Worm (Caenorhabditis elegans) whole organism, L4/young adult: ENCODE data around the gene glp-1.

Experiments
- W03F9.2 ChIP-seq: fragments of 150-350 bp; optimal IDR thresholded peaks from 2 replicates; lab custom pipeline; 2014; ENCODE audit warnings: missing biosample characterization, missing genetic modification characterization
- dao-5 ChIP-seq: sonication (generic microtip); optimal IDR thresholded peaks from 2 replicates; lab custom pipeline; 2016; ENCODE audit warnings: missing genotype, missing genetic modification characterization, moderate library complexity, missing compliant biosample characterization
- him-1 ChIP-seq: sonication (generic microtip); optimal IDR thresholded peaks from 2 replicates; lab custom pipeline; 2016; ENCODE audit warnings: missing genotype, missing genetic modification reagents, missing genetic modification characterization, missing compliant biosample characterization

glp-1 gene

DNA sequence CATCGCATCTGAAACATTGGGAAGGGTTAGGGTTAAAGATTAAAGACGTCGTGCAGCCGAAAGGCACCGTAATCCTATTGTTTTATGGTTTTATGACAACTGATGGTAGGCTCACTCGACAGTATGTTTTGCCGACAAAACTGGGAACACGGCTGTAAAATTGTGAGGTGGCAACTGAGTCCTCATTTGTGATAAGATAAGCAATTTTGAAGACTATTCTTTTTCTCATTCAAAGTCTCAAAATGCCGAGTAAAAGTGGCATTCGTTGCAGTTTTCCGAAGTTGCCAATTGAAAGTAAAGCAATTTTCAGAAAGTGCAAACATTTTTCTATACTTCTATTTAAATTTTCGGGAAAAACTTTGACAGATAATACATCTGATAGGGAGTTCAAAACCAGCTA is 22.3 kb upstream of the glp-1 start:
- no peak for TF ChIP-seq W03F9.2 (tag; lab: Kevin White, UChicago)
- TF ChIP-seq him-1 (tag; lab: Kevin White, UChicago), result no peak
- TF ChIP-seq dao-5, result no peak

DNA sequence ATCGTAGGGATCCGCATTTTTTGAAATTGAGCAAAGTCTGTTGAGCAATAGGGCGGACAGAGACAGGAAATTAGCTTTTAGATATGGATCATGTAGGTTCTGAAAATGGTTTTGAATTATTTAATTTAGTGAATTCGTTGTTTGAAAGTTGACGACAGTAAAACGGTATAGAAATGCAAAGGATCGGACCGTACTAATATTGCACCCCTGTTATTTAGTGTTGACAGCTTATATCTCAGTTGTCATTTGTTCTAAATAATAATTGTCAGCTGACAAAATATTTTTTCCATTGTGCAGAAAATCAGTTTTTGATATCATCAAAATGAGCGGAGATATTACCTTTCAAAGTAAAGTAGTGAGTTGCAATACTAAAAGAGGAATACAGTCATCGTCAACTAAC is 20.7 kb upstream of the glp-1 start, which contains the start of gene lin-12:
Gene lin-12, minus strand, starts transcription at position 101 of the 400 bp plus-strand sequence.
- TF ChIP-seq him-1 (tag; lab: Kevin White, UChicago), result no peak
- TF ChIP-seq W03F9.2 (tag; lab: Kevin White, UChicago), result no peak
- TF ChIP-seq dao-5, result no peak

DNA sequence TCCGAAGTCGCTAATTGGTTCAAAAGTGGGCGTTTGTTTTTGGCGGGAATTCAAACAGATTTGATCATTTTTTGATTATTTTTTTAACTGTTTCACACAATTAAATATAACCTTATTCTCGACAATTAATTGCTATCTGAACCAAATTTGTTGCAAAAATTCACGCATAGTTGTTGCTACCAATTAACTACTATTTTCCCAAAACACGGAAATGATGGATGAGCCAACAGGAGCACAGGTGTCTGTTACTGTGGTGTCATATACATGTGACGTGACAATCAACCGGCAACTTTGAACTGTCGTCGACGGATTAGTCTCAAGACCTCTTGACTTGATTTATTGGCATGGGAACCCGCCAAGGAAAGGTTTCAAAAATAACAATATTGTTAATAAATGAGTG is 19.3 kb upstream of the glp-1 start:
- TF ChIP-seq him-1 (tag; lab: Kevin White, UChicago), result no peak
- no peak for TF ChIP-seq W03F9.2 (tag; lab: Kevin White, UChicago)
- no peak for TF ChIP-seq dao-5

DNA sequence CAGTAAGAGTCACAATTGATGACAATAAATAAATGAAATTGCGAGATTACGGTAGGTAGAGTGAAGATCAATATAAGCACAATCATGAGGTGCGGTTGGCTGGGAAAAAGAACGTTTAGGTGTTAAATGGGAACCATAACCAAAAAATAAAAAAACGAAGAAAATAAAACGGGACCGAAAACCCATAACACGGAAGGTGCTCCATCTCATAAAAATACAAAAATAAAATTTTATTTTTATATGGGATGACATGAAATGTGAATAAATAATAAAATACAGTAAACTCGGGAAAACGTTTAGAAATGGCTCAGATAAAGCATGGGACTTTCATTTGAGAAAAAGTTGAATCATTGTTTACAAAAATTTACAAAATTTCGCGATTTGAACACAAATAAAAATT is 16.5 kb upstream of the glp-1 start, which contains the start of gene F02A9.7:
Gene F02A9.7, minus strand, starts transcription at position 101 of the 400 bp plus-strand sequence.
- TF ChIP-seq dao-5 (no peak), W03F9.2 (tag; lab: Kevin White, UChicago) (no peak), him-1 (tag; lab: Kevin White, UChicago) (no peak)

DNA sequence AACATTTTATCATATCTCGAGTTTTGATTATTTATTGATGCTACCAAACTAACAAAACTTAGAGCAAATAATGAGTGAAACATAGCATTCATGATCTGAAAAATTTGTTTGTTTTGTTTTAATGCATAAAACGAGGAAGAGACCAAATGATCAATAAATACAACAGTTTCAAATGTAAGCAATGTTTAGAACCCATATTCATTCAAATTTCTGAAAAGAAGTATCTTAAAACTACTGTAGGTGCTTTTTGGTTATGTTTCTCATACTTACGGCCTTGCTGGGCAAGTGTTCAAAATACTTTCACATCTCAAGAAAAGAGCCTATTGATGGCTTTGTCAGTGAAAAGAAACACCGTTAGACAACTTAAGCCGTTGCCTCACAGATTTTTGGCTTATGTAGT is 14.3 kb upstream of the glp-1 start, which contains the start of gene F02A9.1:
Gene F02A9.1, minus strand, starts transcription at position 101 of the 400 bp plus-strand sequence.
- TF ChIP-seq him-1 (tag; lab: Kevin White, UChicago), result no peak
- TF ChIP-seq W03F9.2 (tag; lab: Kevin White, UChicago), result no peak
- no peak for TF ChIP-seq dao-5

DNA sequence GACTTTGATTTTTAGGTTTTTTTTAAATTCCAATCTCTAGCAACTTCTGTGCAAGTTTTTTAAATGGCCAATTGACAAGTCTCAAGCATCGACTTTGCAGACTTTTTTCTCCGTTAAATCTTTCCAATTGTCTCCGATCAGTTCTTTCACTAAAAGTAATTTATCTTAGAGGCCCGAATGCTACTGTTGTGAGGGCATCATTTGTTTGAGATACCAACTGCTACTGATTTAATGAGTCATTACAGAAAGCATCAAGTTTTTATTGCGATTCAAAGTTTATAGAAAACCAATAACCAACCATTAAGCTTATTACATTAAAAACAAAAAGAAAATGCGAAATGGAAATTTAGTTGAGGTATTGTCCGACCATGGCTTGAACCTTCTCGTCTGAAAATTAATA is 11.9 kb upstream of the glp-1 start:
- no peak for TF ChIP-seq W03F9.2 (tag; lab: Kevin White, UChicago)

DNA sequence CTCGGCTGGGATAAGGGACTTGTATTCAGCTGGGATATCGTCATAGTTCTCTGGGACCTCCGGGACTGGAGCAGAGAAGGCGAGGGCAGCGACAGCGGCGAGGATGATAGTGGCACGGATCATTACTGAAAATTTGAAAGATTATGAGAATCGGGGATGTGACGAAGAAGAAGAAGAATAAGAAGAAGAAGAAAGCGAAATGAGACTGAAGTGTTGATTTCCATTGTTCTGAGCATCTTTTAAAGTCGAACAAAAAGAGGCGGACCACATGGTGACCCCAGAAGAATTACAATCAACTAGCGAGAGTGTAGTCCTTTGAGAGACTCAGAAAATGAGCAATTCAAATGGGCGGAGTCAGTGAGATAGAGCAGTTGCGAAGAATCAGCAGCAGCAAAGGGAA is 11.0 kb upstream of the glp-1 start, which contains the start of gene far-1:
Gene far-1, minus strand, starts transcription at position 125 of the 400 bp plus-strand sequence.
- TF ChIP-seq him-1 (tag; lab: Kevin White, UChicago), result no peak
- TF ChIP-seq W03F9.2 (tag; lab: Kevin White, UChicago), result no peak
- no peak for TF ChIP-seq dao-5

DNA sequence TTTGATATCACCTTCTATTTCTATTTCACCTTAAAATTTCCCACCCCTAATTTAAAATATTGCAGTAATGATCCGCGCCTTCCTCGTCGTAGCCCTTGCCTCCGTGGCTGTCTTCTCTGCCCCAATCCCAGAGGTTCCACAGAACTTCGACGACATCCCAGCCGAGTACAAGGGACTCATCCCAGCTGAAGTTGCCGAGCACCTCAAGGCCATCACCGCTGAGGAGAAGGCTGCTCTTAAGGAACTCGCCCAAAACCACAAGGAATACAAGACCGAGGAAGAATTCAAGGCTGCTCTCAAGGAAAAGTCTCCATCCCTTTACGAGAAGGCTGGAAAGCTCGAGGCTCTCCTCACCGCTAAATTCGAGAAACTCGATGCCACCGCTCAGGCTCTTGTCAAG is 10.3 kb upstream of the glp-1 start, which contains the start of gene far-2:
Gene far-2, plus strand, starts transcription at position 66 of the 400 bp plus-strand sequence.
- TF ChIP-seq him-1 (tag; lab: Kevin White, UChicago) (no peak), dao-5 (no peak), W03F9.2 (tag; lab: Kevin White, UChicago) (no peak)

DNA sequence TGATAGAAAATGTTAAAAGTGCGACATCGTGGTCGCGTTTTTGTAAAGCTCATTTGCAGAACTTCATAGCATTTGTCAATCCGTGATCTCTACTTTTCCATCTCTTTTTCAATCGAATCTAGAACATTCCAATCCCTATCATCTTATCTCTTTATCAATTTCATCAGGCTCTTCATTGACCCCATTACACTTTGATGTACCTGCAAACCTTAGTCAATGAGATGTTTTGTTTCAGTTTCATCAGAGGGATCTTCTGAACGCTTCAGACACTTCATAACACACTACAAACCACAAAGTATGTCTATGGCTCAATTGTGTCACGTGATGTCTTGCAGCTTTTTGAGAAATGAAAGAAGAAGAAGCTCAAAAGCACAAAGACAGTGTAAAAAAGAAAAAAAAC is 8.9 kb upstream of the glp-1 start:
- no peak for TF ChIP-seq him-1 (tag; lab: Kevin White, UChicago)
- no peak for TF ChIP-seq W03F9.2 (tag; lab: Kevin White, UChicago)
- no peak for TF ChIP-seq dao-5

DNA sequence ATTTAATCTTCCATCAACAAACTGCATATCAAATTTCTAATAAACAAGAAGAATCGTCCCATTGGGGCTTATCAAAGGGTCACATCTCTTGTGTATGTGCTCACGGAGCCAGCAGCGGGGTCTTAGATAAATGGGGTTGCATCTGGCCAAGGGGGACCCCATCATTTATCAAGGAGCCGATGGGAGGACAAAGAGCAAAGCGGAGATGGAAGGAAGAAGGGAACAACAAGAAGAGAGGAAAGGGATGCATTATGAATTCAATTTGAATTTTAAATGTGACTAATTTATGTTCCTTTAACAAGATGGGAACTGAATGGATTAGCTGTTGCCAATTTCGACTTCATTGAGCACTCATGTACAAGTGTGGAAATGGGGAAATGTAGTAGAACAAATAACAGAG is 7.7 kb upstream of the glp-1 start:
- TF ChIP-seq him-1 (tag; lab: Kevin White, UChicago) (peak; percentile 17), dao-5 (no peak)

DNA sequence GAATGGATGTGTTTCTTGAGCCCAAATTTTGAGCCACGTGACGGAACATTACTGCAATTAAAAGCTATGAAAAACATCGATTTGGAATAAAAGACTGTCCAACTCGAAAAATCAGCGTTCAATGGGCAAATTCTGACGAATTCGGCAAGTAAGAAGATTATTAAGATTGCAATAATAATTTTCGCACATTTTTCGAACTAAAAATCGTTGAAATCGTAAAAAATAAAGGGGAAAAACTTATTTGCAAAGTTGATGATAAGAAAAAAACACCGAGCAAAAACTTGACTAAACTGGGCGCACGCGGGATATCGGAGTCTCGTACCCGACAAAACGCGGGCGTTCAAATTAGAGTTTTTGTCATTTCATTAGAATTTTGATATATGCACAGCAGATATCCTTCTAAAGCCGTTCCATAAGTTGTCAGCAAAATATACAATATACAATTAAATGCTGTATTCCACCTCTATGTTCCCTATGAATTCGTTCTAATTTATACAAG is 2.7 kb upstream of the glp-1 start, which contains the start of the genes mccc-2 and mrpl-44:
Gene mccc-2, minus strand, starts transcription at position 51 of the 499 bp plus-strand sequence.
Gene mrpl-44, minus strand, starts transcription at position 51 of the 499 bp plus-strand sequence.
- TF ChIP-seq dao-5, result no peak
- TF ChIP-seq him-1 (tag; lab: Kevin White, UChicago), result no peak
- TF ChIP-seq W03F9.2 (tag; lab: Kevin White, UChicago), result no peak

DNA sequence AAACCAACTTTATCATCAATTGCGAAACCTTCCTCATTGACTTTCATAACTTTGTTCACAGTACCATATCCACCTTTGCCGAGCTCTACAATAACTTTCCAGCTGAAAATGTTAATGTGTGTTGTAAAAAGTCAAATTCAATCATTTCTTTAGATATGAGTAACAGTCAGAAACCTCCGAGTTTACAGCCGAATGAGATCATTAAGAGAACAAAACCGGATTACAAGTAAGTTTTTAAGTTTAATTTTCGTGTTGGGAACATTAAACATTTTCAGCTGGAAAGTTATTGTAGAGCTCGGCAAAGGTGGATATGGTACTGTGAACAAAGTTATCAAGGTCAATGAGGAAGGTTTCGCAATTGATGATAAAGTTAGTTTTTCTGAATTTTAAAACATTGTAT is 9.2 kb downstream of the glp-1 start, which contains the start of gene ZK507.1:
Gene ZK507.1, minus strand, starts transcription at position 101 of the 400 bp plus-strand sequence.
- no peak for TF ChIP-seq dao-5
- TF ChIP-seq W03F9.2 (tag; lab: Kevin White, UChicago), result no peak
- TF ChIP-seq him-1 (tag; lab: Kevin White, UChicago), result no peak

DNA sequence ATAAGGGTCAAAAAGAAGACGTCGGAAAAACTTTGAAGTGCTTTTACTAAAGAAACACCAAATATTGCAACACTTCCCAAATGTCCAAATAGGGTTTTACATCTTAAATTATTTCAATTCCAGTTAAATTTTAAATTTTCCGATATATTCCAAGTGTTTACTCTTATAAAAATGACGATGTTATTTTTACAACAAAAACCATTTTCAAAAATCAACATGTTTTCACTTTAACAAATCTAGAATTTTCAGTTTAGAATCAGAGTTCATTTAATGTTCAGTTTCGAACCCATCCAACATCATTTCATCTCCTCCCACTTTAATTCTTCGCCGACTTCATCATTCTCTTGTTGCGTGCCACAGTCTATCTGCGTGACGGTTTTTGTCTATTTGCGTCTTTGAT is 11.6 kb downstream of the glp-1 start, which contains the start of gene dos-1:
Gene dos-1, plus strand, starts transcription at position 301 of the 400 bp plus-strand sequence.
- no peak for TF ChIP-seq dao-5
- TF ChIP-seq W03F9.2 (tag; lab: Kevin White, UChicago), result no peak
- TF ChIP-seq him-1 (tag; lab: Kevin White, UChicago), result no peak

DNA sequence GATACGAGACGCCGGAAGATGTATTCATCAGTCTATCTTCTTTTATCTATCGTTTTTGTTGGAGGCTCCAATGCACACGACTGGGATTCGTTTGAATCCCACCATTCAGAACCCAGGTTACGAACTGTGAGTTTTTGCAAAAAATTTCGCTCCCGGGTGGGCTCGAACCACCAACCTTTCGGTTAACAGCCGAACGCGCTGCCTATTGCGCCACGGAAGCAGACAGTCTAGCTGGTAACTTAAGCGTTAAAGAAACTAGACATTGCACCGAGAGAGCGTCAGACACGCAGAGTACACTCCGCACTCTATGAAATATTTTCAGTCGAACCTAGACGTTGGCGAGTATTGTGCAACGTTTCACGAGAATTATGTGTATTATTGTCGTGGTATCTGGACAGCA is 12.0 kb downstream of the glp-1 start:
- TF ChIP-seq him-1 (tag; lab: Kevin White, UChicago), result peak; percentile 8
- no peak for TF ChIP-seq W03F9.2 (tag; lab: Kevin White, UChicago)

DNA sequence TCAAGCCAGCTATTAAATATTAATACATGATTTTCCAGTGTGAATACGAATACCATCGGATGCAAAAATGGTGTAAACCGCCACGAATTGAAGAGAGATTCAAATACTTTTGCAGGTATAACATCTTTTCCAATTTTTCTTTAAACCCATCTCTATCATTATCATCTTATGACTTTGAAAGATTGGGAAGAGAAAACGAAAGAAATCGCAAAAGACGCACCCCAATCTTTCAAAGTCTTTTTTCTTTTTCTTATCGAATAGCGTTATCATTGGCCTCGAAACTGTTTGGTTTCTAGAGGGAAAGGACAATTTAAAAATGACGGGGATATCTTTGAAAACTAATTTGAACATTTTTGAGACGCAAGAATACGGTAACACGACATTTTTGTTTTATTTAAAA is 13.6 kb downstream of the glp-1 start:
- TF ChIP-seq W03F9.2 (tag; lab: Kevin White, UChicago), result no peak
- TF ChIP-seq him-1 (tag; lab: Kevin White, UChicago), result no peak
- TF ChIP-seq dao-5, result no peak
